Fruit fly (Drosophila melanogaster) whole organism, wandering third instar larva: ENCODE data around the gene CG3348.

Experiments used
- CrebA ChIP-seq: fragments of 200-800 bp; sonication (Bioruptor generic); optimal IDR thresholded peaks from 2 replicates; lab custom pipeline; 2016; ENCODE audit warnings: missing biosample characterization, mild to moderate bottlenecking, missing genetic modification characterization, borderline replicate concordance
- OdsH ChIP-seq: fragments of 200-800 bp; sonication (Bioruptor generic); optimal IDR thresholded peaks from 2 replicates; lab custom pipeline; 2016; ENCODE audit warnings: missing biosample characterization, mild to moderate bottlenecking, missing genetic modification characterization
- Rel ChIP-seq, 2 experiments: fragments of 200-800 bp; sonication (Bioruptor generic) in 1 of 2; optimal IDR thresholded peaks; 2 replicates in 1 of 2; 3 replicates in 1 of 2; lab custom pipeline; 2016 to 2019; ENCODE audit warnings: mild to moderate bottlenecking in 2 of 2, missing biosample characterization in 2 of 2, missing genetic modification characterization in 2 of 2, moderate library complexity in 1 of 2
- brk ChIP-seq: fragments of 200-800 bp; sonication (Bioruptor generic); optimal IDR thresholded peaks from 2 replicates; lab custom pipeline; 2016; ENCODE audit warnings: missing biosample characterization, mild to moderate bottlenecking, missing genetic modification characterization
- dsf ChIP-seq: sonication (Bioruptor generic); optimal IDR thresholded peaks from 2 replicates; lab custom pipeline; 2016; ENCODE audit warnings: missing biosample characterization, missing genetic modification characterization, borderline replicate concordance
- psq ChIP-seq: fragments of 200-800 bp; sonication (Bioruptor generic); optimal IDR thresholded peaks from 3 replicates; lab custom pipeline; 2017; ENCODE audit warnings: missing biosample characterization, mild to moderate bottlenecking, missing genetic modification characterization, moderate library complexity
- tai ChIP-seq: sonication (Bioruptor generic); optimal IDR thresholded peaks from 2 replicates; lab custom pipeline; 2016; ENCODE audit warnings: missing biosample characterization, missing genetic modification characterization

dm6 chr3R:27282286-27282685, 9.7 kb downstream of the CG3348 start, which contains the start of gene mrt:
- TF ChIP-seq brk (no peak), CrebA (GFP tag; lab: Kevin White, UChicago) (no peak), Rel (GFP tag; optimal IDR thresholded peaks at IDR 0.05; lab: Kevin White, UChicago) (no peak), Rel (tag; optimal IDR thresholded peaks at IDR 0.05; lab: Kevin White, UChicago) (no peak), OdsH (GFP tag; lab: Kevin White, UChicago) (peak; percentile 47), tai (GFP tag; lab: Kevin White, UChicago) (no peak), dsf (GFP tag; lab: Kevin White, UChicago) (no peak), psq (peak; percentile 28)
